Fruit fly (Drosophila melanogaster): ENCODE data around the gene Lip4.

DNA sequence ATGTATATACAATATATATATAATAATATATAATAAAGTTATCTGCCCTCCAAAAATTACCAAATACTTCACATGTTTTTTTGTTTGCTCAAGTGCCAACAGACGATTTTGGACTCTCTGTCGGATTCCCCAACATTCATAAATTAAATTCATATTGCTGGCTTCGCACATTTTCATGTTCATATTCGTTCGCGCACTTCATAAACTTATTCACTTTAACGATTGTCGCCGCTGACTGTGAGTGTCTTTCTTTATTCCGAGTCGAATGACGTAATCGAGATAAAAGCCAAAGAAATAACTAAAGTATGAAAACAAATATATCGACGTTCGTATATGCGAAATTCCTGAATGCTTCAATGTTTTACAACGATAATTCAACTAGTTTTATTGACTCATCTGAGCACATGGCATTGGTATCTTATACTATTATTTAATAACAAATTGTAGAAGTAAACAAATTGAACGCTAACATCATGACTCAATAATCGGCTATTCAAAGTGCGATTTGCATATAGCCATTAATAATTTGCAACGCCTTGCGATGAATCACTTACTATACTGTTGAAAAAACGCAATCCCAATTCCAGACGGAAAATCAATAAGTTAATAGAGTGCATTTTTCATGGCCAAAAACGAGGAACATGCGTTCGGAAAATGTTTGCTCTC, 26.9 kb upstream of the Lip4 start:
- TF ChIP-seq topi (GFP tag; optimal IDR thresholded peaks at IDR 0.05) (no peak), CG6276 (GFP tag; optimal IDR thresholded peaks at IDR 0.05) (no peak), Ets21C (GFP tag; optimal IDR thresholded peaks at IDR 0.05) (no peak), CG6792 (GFP tag; optimal IDR thresholded peaks at IDR 0.05) (no peak), achi (GFP tag; optimal IDR thresholded peaks at IDR 0.05) (no peak), Met (GFP tag; optimal IDR thresholded peaks at IDR 0.05) (no peak), lz (GFP tag; optimal IDR thresholded peaks at IDR 0.05) (no peak), CG10631 (GFP tag; optimal IDR thresholded peaks at IDR 0.05) (no peak), Hr39 (GFP tag; optimal IDR thresholded peaks at IDR 0.05) (no peak)
